Fruit fly (Drosophila melanogaster) Kc167 (cell line): ENCODE measurements around the gene CG14687.

Experiments
- Sin3A ChIP-seq: fragments of >200 bp; optimal IDR thresholded peaks from 2 replicates; lab custom pipeline; 2018; ENCODE audit warnings: missing external identifiers
- h ChIP-seq: fragments of >200 bp; optimal IDR thresholded peaks from 3 replicates; lab custom pipeline; 2018; ENCODE audit warnings: missing external identifiers
- psq ChIP-seq: fragments of >200 bp; optimal IDR thresholded peaks from 2 replicates; lab custom pipeline; 2017; ENCODE audit warnings: missing external identifiers
- ttk ChIP-seq: sonication (Bioruptor generic); optimal IDR thresholded peaks from 2 replicates; lab custom pipeline; 2017; ENCODE audit warnings: missing external identifiers

- TF ChIP-seq psq (lab: Kevin White, UChicago) (no peak), Sin3A (lab: Kevin White, UChicago) (no peak), ttk (no peak), h (lab: Kevin White, UChicago) (no peak)
Measured at dm6 chr3R:10782167-10782566, 10.5 kb upstream of the CG14687 start, which contains the start of gene CG42633.
